Worm (Caenorhabditis elegans): ENCODE data around the gene C15H7.3.
A peak's percentile ranks its signal among the peaks of the same experiment; 100 is the strongest.

DNA sequence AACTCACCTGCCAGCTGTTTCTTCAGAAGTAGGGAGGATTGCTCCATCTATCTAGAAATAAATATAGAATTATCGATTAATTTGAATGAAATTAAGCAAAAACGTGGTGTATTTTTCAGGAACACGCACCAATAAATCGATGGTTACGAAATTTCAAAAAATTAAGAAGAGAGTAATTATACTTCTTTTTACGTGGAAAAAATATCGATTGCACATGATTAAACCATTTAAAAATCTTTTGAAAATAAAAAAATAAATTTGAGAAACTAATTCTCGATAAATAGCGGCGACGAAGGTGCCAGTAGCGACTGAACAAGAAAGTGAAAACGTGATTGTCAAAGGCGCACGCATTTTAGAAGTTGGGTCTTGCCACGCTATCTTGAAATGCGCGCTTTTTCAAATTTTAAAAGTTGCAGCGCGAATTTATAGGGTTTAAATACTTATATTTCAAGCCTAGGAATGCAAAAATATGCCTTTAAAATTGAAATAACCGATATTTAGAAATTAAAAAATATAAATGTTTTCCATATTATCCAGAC lies 20.6 kb downstream of the C15H7.3 start, which contains the start of gene ubc-7:
- TF ChIP-seq W03F9.2 (tag; optimal IDR thresholded peaks at IDR 0.05) (peak; percentile 79), him-1 (tag; optimal IDR thresholded peaks at IDR 0.05) (no peak)

All from whole organism, L4/young adult.